Worm (Caenorhabditis elegans): ENCODE data around the gene srt-8.

The srt-8 gene

DNA sequence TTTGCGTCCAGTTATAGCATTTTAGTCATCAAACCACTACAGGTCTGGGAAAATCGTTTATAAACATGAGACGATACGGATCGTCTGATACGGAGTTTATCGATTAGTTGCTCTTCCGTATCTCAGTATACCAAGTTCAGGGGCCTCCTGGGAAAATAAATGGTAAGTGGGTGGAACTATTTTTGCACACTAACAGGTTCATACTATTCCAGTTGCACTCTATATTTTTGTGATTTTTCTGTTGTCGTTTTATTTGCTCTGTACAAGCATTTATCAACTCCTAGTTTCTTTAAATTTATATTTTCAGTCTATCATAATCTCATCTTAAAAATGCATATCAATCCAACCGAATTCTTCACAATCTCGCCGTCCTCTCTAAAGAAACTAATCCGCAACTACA is 28.6 kb downstream of the srt-8 start, which contains the start of gene Y73C8C.3:
TSS of gene Y73C8C.3 (plus strand) at position 301 of the 400 bp plus-strand sequence.
- no peak for TF ChIP-seq hnd-1 (tag; optimal IDR thresholded peaks at IDR 0.05)
- TF ChIP-seq hmbx-1 (tag; optimal IDR thresholded peaks at IDR 0.05) = no peak
- no peak for TF ChIP-seq pes-1 (GFP tag; IDR thresholded peaks at IDR 0.05)
- TF ChIP-seq ceh-36 (tag; optimal IDR thresholded peaks at IDR 0.05) = no peak
- no peak for TF ChIP-seq ceh-13 (GFP tag; optimal IDR thresholded peaks at IDR 0.05)
- TF ChIP-seq sea-1 (GFP tag; conservative IDR thresholded peaks at IDR 0.05) = no peak
- no peak for TF ChIP-seq B0310.2 (tag; optimal IDR thresholded peaks at IDR 0.05)
- TF ChIP-seq flt-1 (GFP tag; IDR thresholded peaks at IDR 0.05) = no peak
- no peak for TF ChIP-seq hmg-4 (GFP tag; optimal IDR thresholded peaks at IDR 0.05)
- no peak for TF ChIP-seq F13C5.2 (tag; optimal IDR thresholded peaks at IDR 0.05)
- no peak for TF ChIP-seq tra-4 (tag; optimal IDR thresholded peaks at IDR 0.05)
- no peak for TF ChIP-seq aly-1 (tag; optimal IDR thresholded peaks at IDR 0.05)
- TF ChIP-seq tbx-37 (GFP tag; conservative IDR thresholded peaks at IDR 0.05) = no peak

- TF ChIP-seq pes-1 (GFP tag; IDR thresholded peaks at IDR 0.05) (no peak), tbx-11 (GFP tag; IDR thresholded peaks at IDR 0.05) (no peak), flt-1 (GFP tag; IDR thresholded peaks at IDR 0.05) (no peak), sea-1 (GFP tag; conservative IDR thresholded peaks at IDR 0.05) (no peak), ama-1 (optimal IDR thresholded peaks at IDR 0.05) (no peak), tbx-37 (GFP tag; conservative IDR thresholded peaks at IDR 0.05) (no peak), ceh-13 (GFP tag; optimal IDR thresholded peaks at IDR 0.05) (no peak), hmg-4 (GFP tag; optimal IDR thresholded peaks at IDR 0.05) (no peak), scrt-1 (GFP tag; IDR thresholded peaks at IDR 0.05) (no peak), aly-1 (tag; optimal IDR thresholded peaks at IDR 0.05) (no peak), B0310.2 (tag; optimal IDR thresholded peaks at IDR 0.05) (no peak), tra-4 (tag; optimal IDR thresholded peaks at IDR 0.05) (no peak), ets-7 (tag; optimal IDR thresholded peaks at IDR 0.05) (no peak), hmbx-1 (tag; optimal IDR thresholded peaks at IDR 0.05) (no peak), hnd-1 (tag; optimal IDR thresholded peaks at IDR 0.05) (no peak), F13C5.2 (tag; optimal IDR thresholded peaks at IDR 0.05) (no peak)
Measured at ce11 chrV:3118167-3118566, 31.8 kb downstream of the srt-8 start, which contains the start of gene clec-210. Gene clec-210 (plus strand): TSS chrV:3118377.

ce11 chrV:3119185-3119584 is 32.8 kb downstream of the srt-8 start:
- TF ChIP-seq tbx-37 (GFP tag; conservative IDR thresholded peaks at IDR 0.05) (no peak), ceh-36 (tag; optimal IDR thresholded peaks at IDR 0.05) (no peak), pes-1 (GFP tag; IDR thresholded peaks at IDR 0.05) (no peak), scrt-1 (GFP tag; IDR thresholded peaks at IDR 0.05) (no peak)

- TF ChIP-seq tbx-37 (GFP tag; conservative IDR thresholded peaks at IDR 0.05) (no peak), ceh-36 (tag; optimal IDR thresholded peaks at IDR 0.05) (no peak), F13C5.2 (tag; optimal IDR thresholded peaks at IDR 0.05) (no peak), aly-1 (tag; optimal IDR thresholded peaks at IDR 0.05) (no peak), ceh-13 (GFP tag; optimal IDR thresholded peaks at IDR 0.05) (no peak), hmbx-1 (tag; optimal IDR thresholded peaks at IDR 0.05) (no peak), sea-1 (GFP tag; conservative IDR thresholded peaks at IDR 0.05) (no peak), ama-1 (optimal IDR thresholded peaks at IDR 0.05) (no peak), pes-1 (GFP tag; IDR thresholded peaks at IDR 0.05) (no peak), tra-4 (tag; optimal IDR thresholded peaks at IDR 0.05) (no peak), B0310.2 (tag; optimal IDR thresholded peaks at IDR 0.05) (no peak), tbx-11 (GFP tag; IDR thresholded peaks at IDR 0.05) (no peak), hnd-1 (tag; optimal IDR thresholded peaks at IDR 0.05) (no peak)
Measured at ce11 chrV:3121743-3122142, 35.4 kb downstream of the srt-8 start, which contains the start of gene srt-56. Gene srt-56 (minus strand): TSS chrV:3121843.

DNA sequence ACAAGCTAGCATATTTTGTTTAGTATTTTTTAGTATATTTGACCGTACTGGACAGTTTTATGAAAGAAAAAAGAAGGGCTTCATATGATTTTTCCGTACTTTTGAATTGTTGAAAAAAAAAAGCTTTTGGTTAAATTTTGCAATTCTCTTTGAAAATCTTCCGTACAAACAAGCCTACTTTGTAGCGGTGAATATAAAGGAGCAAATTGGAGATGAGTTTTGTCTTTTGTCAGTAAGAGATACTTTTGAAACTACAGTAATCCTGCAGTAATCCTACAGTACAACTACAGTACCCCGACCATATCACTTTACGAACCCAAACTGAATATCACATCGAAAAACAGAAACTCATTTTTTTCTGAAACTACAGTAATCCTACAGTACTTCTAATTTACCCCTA is 36.0 kb downstream of the srt-8 start:
- TF ChIP-seq ama-1 (optimal IDR thresholded peaks at IDR 0.05) (no peak), hmg-4 (GFP tag; optimal IDR thresholded peaks at IDR 0.05) (no peak), scrt-1 (GFP tag; IDR thresholded peaks at IDR 0.05) (no peak), aly-1 (tag; optimal IDR thresholded peaks at IDR 0.05) (no peak), F13C5.2 (tag; optimal IDR thresholded peaks at IDR 0.05) (no peak)

ce11 chrV:3124912-3125311 is 38.6 kb downstream of the srt-8 start, which contains the start of gene Y73C8C.12:
Gene Y73C8C.12 (plus strand): TSS chrV:3125212.
- no peak for TF ChIP-seq hnd-1 (tag; optimal IDR thresholded peaks at IDR 0.05)
- no peak for TF ChIP-seq pes-1 (GFP tag; IDR thresholded peaks at IDR 0.05)
- TF ChIP-seq scrt-1 (GFP tag; IDR thresholded peaks at IDR 0.05) = no peak
- no peak for TF ChIP-seq F13C5.2 (tag; optimal IDR thresholded peaks at IDR 0.05)
- TF ChIP-seq ets-7 (tag; optimal IDR thresholded peaks at IDR 0.05) = no peak
- TF ChIP-seq flt-1 (GFP tag; IDR thresholded peaks at IDR 0.05) = no peak
- TF ChIP-seq hmbx-1 (tag; optimal IDR thresholded peaks at IDR 0.05) = no peak

- TF ChIP-seq sea-1 (GFP tag; conservative IDR thresholded peaks at IDR 0.05) = no peak
- TF ChIP-seq scrt-1 (GFP tag; IDR thresholded peaks at IDR 0.05) = no peak
- TF ChIP-seq tra-4 (tag; optimal IDR thresholded peaks at IDR 0.05) = no peak
- no peak for TF ChIP-seq hnd-1 (tag; optimal IDR thresholded peaks at IDR 0.05)
- no peak for TF ChIP-seq hmg-4 (GFP tag; optimal IDR thresholded peaks at IDR 0.05)
- no peak for TF ChIP-seq ceh-13 (GFP tag; optimal IDR thresholded peaks at IDR 0.05)
- TF ChIP-seq ama-1 (optimal IDR thresholded peaks at IDR 0.05) = no peak
- TF ChIP-seq ets-7 (tag; optimal IDR thresholded peaks at IDR 0.05) = no peak
- TF ChIP-seq tbx-11 (GFP tag; IDR thresholded peaks at IDR 0.05) = no peak
Measured at ce11 chrV:3127670-3128069, 41.3 kb downstream of the srt-8 start, which contains the start of gene Y73C8C.10. Gene Y73C8C.10 (minus strand): TSS chrV:3127770.

ce11 chrV:3128803-3129202 is 42.4 kb downstream of the srt-8 start, which contains the start of gene tat-6:
Gene tat-6 (plus strand): TSS chrV:3129103.
- TF ChIP-seq B0310.2 (tag; optimal IDR thresholded peaks at IDR 0.05) (no peak), F13C5.2 (tag; optimal IDR thresholded peaks at IDR 0.05) (no peak), hmbx-1 (tag; optimal IDR thresholded peaks at IDR 0.05) (no peak), aly-1 (tag; optimal IDR thresholded peaks at IDR 0.05) (no peak), ama-1 (optimal IDR thresholded peaks at IDR 0.05) (no peak), flt-1 (GFP tag; IDR thresholded peaks at IDR 0.05) (no peak), ceh-36 (tag; optimal IDR thresholded peaks at IDR 0.05) (no peak)

Measured in whole organism, early embryonic.